Worm (Caenorhabditis elegans) whole organism, early embryonic: Measurements from ENCODE around the gene K06H6.4.

Source experiments
- F13C5.2 ChIP-seq: sonication (generic microtip); optimal IDR thresholded peaks from 2 replicates; lab custom pipeline; 2017; ENCODE audit warnings: mild to moderate bottlenecking, missing genetic modification characterization, inconsistent platforms, missing compliant biosample characterization
- ama-1 ChIP-seq: fragments of 150-350 bp; optimal IDR thresholded peaks from 2 replicates; lab custom pipeline; 2014
- ceh-13 ChIP-seq: fragments of 200-800 bp; sonication (Bioruptor generic); optimal IDR thresholded peaks from 2 replicates; lab custom pipeline; 2018; ENCODE audit warnings: mild to moderate bottlenecking, missing genetic modification characterization, missing compliant biosample characterization
- ceh-36 ChIP-seq: sonication (generic microtip); optimal IDR thresholded peaks from 2 replicates; lab custom pipeline; 2016; ENCODE audit warnings: missing genetic modification characterization, inconsistent platforms, missing compliant biosample characterization
- ets-7 ChIP-seq: sonication (generic microtip); optimal IDR thresholded peaks from 2 replicates; lab custom pipeline; 2016; ENCODE audit warnings: missing genotype, missing genetic modification characterization, missing compliant biosample characterization
- flt-1 ChIP-seq: fragments of 200-800 bp; sonication (Bioruptor generic); IDR thresholded peaks from 2 replicates; pipeline ENCODE4 v1.3.6; 2022; ENCODE audit warnings: missing genetic modification characterization, missing compliant biosample characterization
- hmg-4 ChIP-seq: fragments of 200-800 bp; sonication (Bioruptor generic); optimal IDR thresholded peaks from 2 replicates; lab custom pipeline; 2018; ENCODE audit warnings: mild to moderate bottlenecking, missing genetic modification characterization, missing compliant biosample characterization
- tbx-11 ChIP-seq: fragments of 200-800 bp; sonication (Bioruptor generic); IDR thresholded peaks from 2 replicates; pipeline ENCODE4 v1.3.6; 2022; ENCODE audit warnings: missing genetic modification characterization, missing compliant biosample characterization

DNA sequence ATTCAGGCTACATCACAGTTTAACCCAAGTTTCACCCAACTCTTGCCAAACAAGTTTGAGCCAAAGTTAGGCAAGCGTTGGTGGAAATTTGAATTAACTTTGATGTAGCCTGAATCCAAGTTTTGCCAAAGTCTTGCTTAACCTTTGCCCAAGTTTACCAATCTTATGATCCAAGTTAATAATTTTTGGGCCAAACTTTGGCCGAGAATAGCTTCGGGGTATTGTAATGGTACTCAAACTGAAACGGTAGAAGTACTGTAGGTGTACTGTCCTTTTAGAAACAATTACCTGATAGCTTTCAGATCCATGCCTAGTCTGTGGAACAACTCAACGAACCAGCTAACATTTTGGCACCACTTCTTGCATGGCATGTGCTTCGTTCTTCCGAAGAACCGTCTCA, 21.2 kb downstream of the K06H6.4 start, which contains the start of gene nhr-251:
- TF ChIP-seq flt-1: no peak
- TF ChIP-seq tbx-11: no peak
- no peak for TF ChIP-seq ama-1 (lab: Kevin White, UChicago)
- no peak for TF ChIP-seq ceh-13 (GFP tag; lab: Kevin White, UChicago)
- no peak for TF ChIP-seq ets-7 (tag; lab: Kevin White, UChicago)
- TF ChIP-seq ceh-36 (tag; lab: Kevin White, UChicago): no peak
- no peak for TF ChIP-seq F13C5.2 (tag; lab: Kevin White, UChicago)
- TF ChIP-seq hmg-4 (GFP tag; lab: Kevin White, UChicago): no peak
